Worm (Caenorhabditis elegans): ENCODE results near the gene swan-1.

The swan-1 gene

ce11 chrV:13818824-13819408, 11.9 kb upstream of the swan-1 start, which contains the start of gene sel-10 (continued):
- TF ChIP-seq K02D7.2 (tag; optimal IDR thresholded peaks at IDR 0.05) (no peak), nhr-232 (tag; optimal IDR thresholded peaks at IDR 0.05) (no peak), pat-9 (tag; optimal IDR thresholded peaks at IDR 0.05) (no peak), nhr-11 (tag; optimal IDR thresholded peaks at IDR 0.05) (no peak), hlh-6 (tag; optimal IDR thresholded peaks at IDR 0.05) (no peak), madf-2 (tag; optimal IDR thresholded peaks at IDR 0.05) (no peak), dve-1 (tag; optimal IDR thresholded peaks at IDR 0.05) (no peak)

ce11 chrV:13816877-13817276, 9.8 kb upstream of the swan-1 start, which contains the start of gene F55B12.2:
Gene F55B12.2, minus strand, starts transcription at chrV:13816977.
- no peak for TF ChIP-seq nhr-11 (tag; optimal IDR thresholded peaks at IDR 0.05)
- no peak for TF ChIP-seq sox-4 (tag; optimal IDR thresholded peaks at IDR 0.05)
- no peak for TF ChIP-seq ceh-2 (tag; optimal IDR thresholded peaks at IDR 0.05)
- TF ChIP-seq ceh-34 (tag; optimal IDR thresholded peaks at IDR 0.05) = no peak
- TF ChIP-seq npax-4 (tag; optimal IDR thresholded peaks at IDR 0.05) = no peak
- no peak for TF ChIP-seq C08G9.2 (tag; optimal IDR thresholded peaks at IDR 0.05)
- no peak for TF ChIP-seq ceh-14 (tag; optimal IDR thresholded peaks at IDR 0.05)
- no peak for TF ChIP-seq pha-4 (tag; optimal IDR thresholded peaks at IDR 0.05)
- TF ChIP-seq hlh-30 (tag; optimal IDR thresholded peaks at IDR 0.05; ENCODE audit: insufficient read depth) = no peak
- TF ChIP-seq sdc-2 (tag; optimal IDR thresholded peaks at IDR 0.05) = no peak
- no peak for TF ChIP-seq ceh-18 (tag; optimal IDR thresholded peaks at IDR 0.05)
- no peak for TF ChIP-seq ceh-6 (GFP tag; optimal IDR thresholded peaks at IDR 0.05)
- no peak for TF ChIP-seq fkh-10 (GFP tag; optimal IDR thresholded peaks at IDR 0.05)
- TF ChIP-seq hlh-15 (tag; optimal IDR thresholded peaks at IDR 0.05) = no peak
- no peak for TF ChIP-seq elt-2 (tag; optimal IDR thresholded peaks at IDR 0.05)
- no peak for TF ChIP-seq lim-6 (tag; optimal IDR thresholded peaks at IDR 0.05)
- TF ChIP-seq unc-42 (tag; optimal IDR thresholded peaks at IDR 0.05) = no peak
- TF ChIP-seq pha-2 (tag; optimal IDR thresholded peaks at IDR 0.05) = no peak
- TF ChIP-seq rnt-1 (tag; optimal IDR thresholded peaks at IDR 0.05) = no peak

ce11 chrV:13812931-13813330, 5.9 kb upstream of the swan-1 start, which contains the start of gene ceh-24:
Gene ceh-24, plus strand, starts transcription at chrV:13813231.
- TF ChIP-seq fkh-6 (tag; optimal IDR thresholded peaks at IDR 0.05) (no peak), ceh-6 (GFP tag; optimal IDR thresholded peaks at IDR 0.05) (no peak), sdc-2 (tag; optimal IDR thresholded peaks at IDR 0.05) (no peak), pag-3 (tag; optimal IDR thresholded peaks at IDR 0.05; ENCODE audit: borderline replicate concordance) (no peak), ceh-30 (tag; optimal IDR thresholded peaks at IDR 0.05) (no peak), T23F11.4 (GFP tag; optimal IDR thresholded peaks at IDR 0.05) (no peak), hlh-6 (tag; optimal IDR thresholded peaks at IDR 0.05) (no peak), unc-42 (tag; optimal IDR thresholded peaks at IDR 0.05) (no peak), lin-11 (tag; optimal IDR thresholded peaks at IDR 0.05) (no peak), ceh-2 (tag; optimal IDR thresholded peaks at IDR 0.05) (no peak), unc-86 (tag; optimal IDR thresholded peaks at IDR 0.05) (no peak), pros-1 (tag; optimal IDR thresholded peaks at IDR 0.05) (no peak), gmeb-2 (tag; optimal IDR thresholded peaks at IDR 0.05) (no peak), rnt-1 (tag; optimal IDR thresholded peaks at IDR 0.05) (no peak)

- TF ChIP-seq unc-42 (tag; optimal IDR thresholded peaks at IDR 0.05) = peak; percentile 68
- TF ChIP-seq nhr-11 (tag; optimal IDR thresholded peaks at IDR 0.05) = no peak
- no peak for TF ChIP-seq odd-2 (tag; optimal IDR thresholded peaks at IDR 0.05)
Measured at ce11 chrV:13812330-13812729, 5.3 kb upstream of the swan-1 start.

- TF ChIP-seq F13H6.1 (tag; optimal IDR thresholded peaks at IDR 0.05) = peak; percentile 33
- peak; percentile 49 for TF ChIP-seq pros-1 (tag; optimal IDR thresholded peaks at IDR 0.05)
- TF ChIP-seq pax-1 (tag; optimal IDR thresholded peaks at IDR 0.05) = peak; percentile 12
- TF ChIP-seq sox-2 (GFP tag; IDR thresholded peaks at IDR 0.05) = peak; percentile 13; the same call in 1 of the 2 replicates
- TF ChIP-seq ceh-34 (tag; optimal IDR thresholded peaks at IDR 0.05) = peak; percentile 81
- TF ChIP-seq fkh-6 (tag; optimal IDR thresholded peaks at IDR 0.05) = no peak
- peak; percentile 17 for TF ChIP-seq sdc-2 (tag; optimal IDR thresholded peaks at IDR 0.05)
- TF ChIP-seq ceh-2 (tag; optimal IDR thresholded peaks at IDR 0.05) = peak; percentile 42
- peak; percentile 79 for TF ChIP-seq nfya-1 (tag; optimal IDR thresholded peaks at IDR 0.05)
- no peak for TF ChIP-seq K09A11.1 (tag; optimal IDR thresholded peaks at IDR 0.05; ENCODE audit: insufficient read depth)
- peak; percentile 18 for TF ChIP-seq elt-2 (tag; optimal IDR thresholded peaks at IDR 0.05)
- TF ChIP-seq syd-9 (tag; optimal IDR thresholded peaks at IDR 0.05) = peak; percentile 50
- TF ChIP-seq rnt-1 (tag; optimal IDR thresholded peaks at IDR 0.05) = peak; percentile 39
- peak; percentile 9 for TF ChIP-seq ceh-30 (tag; optimal IDR thresholded peaks at IDR 0.05)
- peak; percentile 77 for TF ChIP-seq ceh-31 (tag; optimal IDR thresholded peaks at IDR 0.05)
- peak; percentile 36 for TF ChIP-seq unc-55 (GFP tag; optimal IDR thresholded peaks at IDR 0.05)
- TF ChIP-seq unc-42 (tag; optimal IDR thresholded peaks at IDR 0.05) = peak; percentile 53
- TF ChIP-seq ceh-45 (GFP tag; IDR thresholded peaks at IDR 0.05) = no peak
- peak; percentile 72 for TF ChIP-seq ceh-18 (tag; optimal IDR thresholded peaks at IDR 0.05)
Measured at ce11 chrV:13808462-13808867, 1.4 kb upstream of the swan-1 start.
